Fruit fly (Drosophila melanogaster): ENCODE measurements around the gene CG31898.

- TF ChIP-seq psq (optimal IDR thresholded peaks at IDR 0.05) (no peak), h (optimal IDR thresholded peaks at IDR 0.05) (no peak), Sin3A (optimal IDR thresholded peaks at IDR 0.05) (no peak)
These were observed 15.0 kb downstream of the CG31898 start, which contains the start of the genes CG13398 and Akap200 for dm6 chr2L:8414887-8415883.
